Worm (Caenorhabditis elegans) whole organism, mixed stage, embryonic: ENCODE data around the gene F53B7.7.
A peak's percentile ranks its signal among the peaks of the same experiment; 100 is the strongest.

Experiments used
- M03D4.4 ChIP-seq: sonication (generic microtip); optimal IDR thresholded peaks from 2 replicates; lab custom pipeline; 2017; ENCODE audit warnings: mild to moderate bottlenecking, missing genetic modification characterization, missing compliant biosample characterization
- blmp-1 ChIP-seq: fragments of 150-350 bp; optimal IDR thresholded peaks from 2 replicates; lab custom pipeline; 2014; ENCODE audit warnings: missing biosample characterization, missing genetic modification characterization
- ceh-39 ChIP-seq: fragments of 150-350 bp; optimal IDR thresholded peaks from 2 replicates; lab custom pipeline; 2014; ENCODE audit warnings: missing biosample characterization, missing genetic modification characterization
- ceh-43 ChIP-seq: fragments of 200-800 bp; sonication (Bioruptor generic); optimal IDR thresholded peaks from 2 replicates; lab custom pipeline; 2018; ENCODE audit warnings: mild to moderate bottlenecking, missing genetic modification characterization, moderate library complexity, missing compliant biosample characterization
- ceh-83 ChIP-seq: fragments of 200-800 bp; sonication (Bioruptor generic); optimal IDR thresholded peaks from 2 replicates; lab custom pipeline; 2018; ENCODE audit warnings: mild to moderate bottlenecking, missing genetic modification characterization, missing compliant biosample characterization
- cnd-1 ChIP-seq: fragments of 200-800 bp; sonication (Bioruptor generic); optimal IDR thresholded peaks from 2 replicates; lab custom pipeline; 2018; ENCODE audit warnings: mild to moderate bottlenecking, missing genetic modification characterization, missing compliant biosample characterization
- drap-1 ChIP-seq: fragments of 200-800 bp; sonication (Bioruptor generic); optimal IDR thresholded peaks from 3 replicates; lab custom pipeline; 2018; ENCODE audit warnings: mild to moderate bottlenecking, missing genetic modification characterization, missing compliant biosample characterization
- elt-1 ChIP-seq: sonication (generic microtip); optimal IDR thresholded peaks from 2 replicates; lab custom pipeline; 2017; ENCODE audit warnings: missing genetic modification characterization, mild to moderate bottlenecking, missing compliant biosample characterization, antibody characterized with exemption, moderate library complexity, borderline replicate concordance; ENCODE audit not compliant: insufficient read depth
- elt-3 ChIP-seq: fragments of 150-350 bp; optimal IDR thresholded peaks from 2 replicates; lab custom pipeline; 2014; ENCODE audit warnings: missing biosample characterization, missing genetic modification characterization
- ham-2 ChIP-seq: fragments of 200-800 bp; sonication (Bioruptor generic); optimal IDR thresholded peaks from 2 replicates; lab custom pipeline; 2018; ENCODE audit warnings: mild to moderate bottlenecking, missing genetic modification characterization, missing compliant biosample characterization
- hlh-1 ChIP-seq: fragments of 150-350 bp; optimal IDR thresholded peaks from 2 replicates; lab custom pipeline; 2014; ENCODE audit warnings: missing biosample characterization, missing genetic modification reagents, missing genetic modification characterization
- lin-13 ChIP-seq: fragments of 150-350 bp; optimal IDR thresholded peaks from 2 replicates; lab custom pipeline; 2014; ENCODE audit warnings: missing biosample characterization, missing genetic modification characterization
- lsy-2 ChIP-seq: fragments of 150-350 bp; optimal IDR thresholded peaks from 2 replicates; lab custom pipeline; 2014; ENCODE audit warnings: missing biosample characterization, missing genetic modification characterization
- mab-5 ChIP-seq: fragments of 150-350 bp; optimal IDR thresholded peaks from 2 replicates; lab custom pipeline; 2014; ENCODE audit warnings: missing biosample characterization, missing genetic modification characterization
- mep-1 ChIP-seq: fragments of 150-350 bp; optimal IDR thresholded peaks from 2 replicates; lab custom pipeline; 2017; ENCODE audit warnings: missing biosample characterization, missing genetic modification reagents, missing genetic modification characterization, inconsistent platforms
- mls-2 ChIP-seq: sonication (generic microtip); optimal IDR thresholded peaks from 2 replicates; lab custom pipeline; 2016; ENCODE audit warnings: mild to moderate bottlenecking, missing genetic modification characterization, moderate library complexity, missing compliant biosample characterization
- nhr-12 ChIP-seq: fragments of 150-350 bp; optimal IDR thresholded peaks from 2 replicates; lab custom pipeline; 2014; ENCODE audit warnings: missing biosample characterization, missing genetic modification characterization
- nhr-2 ChIP-seq: fragments of 150-350 bp; optimal IDR thresholded peaks from 2 replicates; lab custom pipeline; 2014; ENCODE audit warnings: missing biosample characterization, missing genetic modification characterization
- nhr-237 ChIP-seq: fragments of 150-350 bp; optimal IDR thresholded peaks from 2 replicates; lab custom pipeline; 2014; ENCODE audit warnings: missing biosample characterization, missing genetic modification characterization
- nhr-28 ChIP-seq: fragments of 150-350 bp; optimal IDR thresholded peaks from 2 replicates; lab custom pipeline; 2014; ENCODE audit warnings: missing biosample characterization, missing genetic modification characterization
- nhr-76 ChIP-seq: sonication (generic microtip); optimal IDR thresholded peaks from 2 replicates; lab custom pipeline; 2017; ENCODE audit warnings: missing biosample characterization, missing genetic modification characterization
- pha-4 ChIP-seq: fragments of 150-350 bp; optimal IDR thresholded peaks from 2 replicates; lab custom pipeline; 2018; ENCODE audit warnings: missing biosample characterization, missing genetic modification reagents, missing genetic modification characterization
- snpc-4 ChIP-seq: fragments of 150-350 bp; optimal IDR thresholded peaks from 2 replicates; lab custom pipeline; 2014; ENCODE audit warnings: missing biosample characterization, missing genetic modification characterization
- sptf-1 ChIP-seq: sonication (generic microtip); optimal IDR thresholded peaks from 2 replicates; lab custom pipeline; 2017; ENCODE audit warnings: mild to moderate bottlenecking, missing genetic modification characterization, moderate library complexity, missing compliant biosample characterization
- tbx-8 ChIP-seq: fragments of 200-800 bp; sonication (Bioruptor generic); optimal IDR thresholded peaks from 2 replicates; lab custom pipeline; 2018; ENCODE audit warnings: mild to moderate bottlenecking, missing genetic modification characterization, moderate library complexity, missing compliant biosample characterization
- unc-120 ChIP-seq: sonication (generic microtip); optimal IDR thresholded peaks from 2 replicates; lab custom pipeline; 2017; ENCODE audit warnings: missing genetic modification characterization, missing compliant biosample characterization; ENCODE audit not compliant: poor library complexity, severe bottlenecking
- unc-39 ChIP-seq: fragments of 150-350 bp; optimal IDR thresholded peaks from 2 replicates; lab custom pipeline; 2014; ENCODE audit warnings: missing biosample characterization, missing genetic modification characterization
- unc-62 ChIP-seq: fragments of 150-350 bp; optimal IDR thresholded peaks from 2 replicates; lab custom pipeline; 2014; ENCODE audit warnings: missing biosample characterization, missing genetic modification reagents, missing genetic modification characterization
- zip-8 ChIP-seq: fragments of 150-350 bp; optimal IDR thresholded peaks from 2 replicates; lab custom pipeline; 2014; ENCODE audit warnings: missing biosample characterization, missing genetic modification characterization
- ztf-11 ChIP-seq: fragments of 150-350 bp; optimal IDR thresholded peaks from 2 replicates; lab custom pipeline; 2014; ENCODE audit warnings: missing biosample characterization, missing genetic modification characterization

Gene F53B7.7

ce11 chrV:10965501-10965900 lies 33.4 kb upstream of the F53B7.7 start, which contains the start of the genes ctf-4 and eef-1G:
Gene ctf-4 (minus strand): TSS chrV:10965539.
Gene eef-1G (plus strand): TSS chrV:10965719.
- TF ChIP-seq nhr-12 (tag; lab: Kevin White, UChicago) (no peak), lsy-2 (no peak), pha-4 (tag; lab: Kevin White, UChicago) (peak; percentile 97), tbx-8 (GFP tag; lab: Kevin White, UChicago) (no peak), ham-2 (GFP tag; lab: Kevin White, UChicago) (peak; percentile 20), lin-13 (tag; lab: Kevin White, UChicago) (peak; percentile 96), hlh-1 (tag; lab: Kevin White, UChicago) (peak; percentile 81), drap-1 (GFP tag; lab: Kevin White, UChicago) (peak; percentile 39), elt-3 (tag; lab: Kevin White, UChicago) (peak; percentile 62), cnd-1 (peak; percentile 47), ceh-83 (GFP tag; lab: Kevin White, UChicago) (no peak), unc-120 (tag; lab: Kevin White, UChicago) (peak; percentile 23), nhr-237 (peak; percentile 94), mep-1 (peak; percentile 98), M03D4.4 (tag; lab: Kevin White, UChicago) (peak; percentile 53)

ce11 chrV:10966874-10967273 lies 32.0 kb upstream of the F53B7.7 start:
- TF ChIP-seq unc-39 (tag; lab: Kevin White, UChicago): no peak
- TF ChIP-seq mls-2: no peak
- no peak for TF ChIP-seq unc-120 (tag; lab: Kevin White, UChicago)
- TF ChIP-seq ztf-11 (tag; lab: Kevin White, UChicago): no peak
- no peak for TF ChIP-seq cnd-1
- no peak for TF ChIP-seq blmp-1 (tag; lab: Kevin White, UChicago)
- no peak for TF ChIP-seq mab-5 (tag; lab: Kevin White, UChicago)
- no peak for TF ChIP-seq ham-2 (GFP tag; lab: Kevin White, UChicago)
- no peak for TF ChIP-seq elt-1 (tag; lab: Kevin White, UChicago)
- TF ChIP-seq, all 35 proteins: peak for 0

DNA sequence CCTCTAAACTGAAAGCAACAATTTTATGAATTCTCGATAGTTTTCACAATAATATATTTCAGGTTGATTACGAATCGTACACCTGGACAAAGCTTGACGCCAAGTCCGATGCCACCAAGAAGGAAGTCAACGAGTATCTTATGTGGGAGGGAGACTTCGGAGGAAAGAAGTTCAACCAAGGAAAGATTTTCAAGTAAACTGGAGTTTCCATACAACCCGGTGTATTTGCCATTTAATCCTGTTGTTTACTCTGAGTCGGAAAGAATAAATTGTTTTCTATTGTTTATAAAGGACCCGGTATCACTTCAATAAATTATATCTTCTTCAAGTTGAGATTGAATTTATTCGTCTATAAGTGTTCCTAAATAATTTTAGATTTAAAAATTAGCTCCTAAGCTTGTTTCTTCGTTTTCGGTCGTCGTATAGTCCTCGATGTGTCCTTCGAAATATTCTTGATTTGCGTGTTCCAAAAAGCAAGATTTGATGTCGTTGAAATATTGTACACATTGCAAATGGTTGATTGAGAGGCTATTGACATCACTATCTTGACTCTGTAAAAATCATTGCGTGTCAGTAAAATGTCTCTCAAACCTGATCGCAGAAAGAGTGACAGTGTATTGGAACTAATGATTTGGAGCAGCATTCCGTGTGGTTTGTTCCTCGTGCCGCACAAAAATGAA lies 31.2 kb upstream of the F53B7.7 start:
- TF ChIP-seq hlh-1 (tag; lab: Kevin White, UChicago) (no peak), tbx-8 (GFP tag; lab: Kevin White, UChicago) (no peak), snpc-4 (tag; lab: Kevin White, UChicago) (no peak), nhr-28 (no peak), drap-1 (GFP tag; lab: Kevin White, UChicago) (no peak), M03D4.4 (tag; lab: Kevin White, UChicago) (no peak), mep-1 (no peak)
- TF ChIP-seq, all 35 proteins: peak for 0

DNA sequence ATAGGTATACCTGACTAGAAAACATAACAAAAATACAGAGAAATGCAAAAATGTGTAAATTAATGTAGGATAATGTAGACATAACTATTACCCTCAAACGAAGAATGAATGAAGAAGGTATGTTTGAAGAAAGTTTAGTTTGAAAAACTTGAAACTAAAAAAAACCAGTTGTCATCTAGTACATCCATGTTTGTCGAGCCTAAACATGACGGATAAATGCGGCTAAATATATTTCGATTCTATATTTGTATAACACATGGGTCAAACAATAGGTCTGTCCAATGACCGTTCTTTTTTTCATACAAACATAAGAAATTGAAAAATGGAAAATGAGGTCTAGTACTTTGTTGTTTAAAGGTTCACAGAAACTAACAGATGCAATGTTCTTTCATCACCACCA lies 28.8 kb upstream of the F53B7.7 start, which contains the start of gene F17C11.22:
Gene F17C11.22, minus strand, starts transcription at position 101 of the 400 bp plus-strand sequence.
- TF ChIP-seq blmp-1 (tag; lab: Kevin White, UChicago) (no peak), mep-1 (no peak), lsy-2 (no peak), ceh-83 (GFP tag; lab: Kevin White, UChicago) (no peak), ceh-43 (no peak), zip-8 (tag; lab: Kevin White, UChicago) (no peak), nhr-237 (no peak), ztf-11 (tag; lab: Kevin White, UChicago) (no peak), elt-1 (tag; lab: Kevin White, UChicago) (no peak), hlh-1 (tag; lab: Kevin White, UChicago) (no peak), nhr-2 (tag; lab: Kevin White, UChicago) (no peak), lin-13 (tag; lab: Kevin White, UChicago) (no peak), ham-2 (GFP tag; lab: Kevin White, UChicago) (no peak)

ce11 chrV:10970930-10971329 lies 28.0 kb upstream of the F53B7.7 start:
- no peak for TF ChIP-seq cnd-1
- no peak for TF ChIP-seq lin-13 (tag; lab: Kevin White, UChicago)
- no peak for TF ChIP-seq sptf-1 (tag; lab: Kevin White, UChicago)
- no peak for TF ChIP-seq ceh-39 (tag; lab: Kevin White, UChicago)
- TF ChIP-seq nhr-76: no peak
- no peak for TF ChIP-seq elt-3 (tag; lab: Kevin White, UChicago)
- no peak for TF ChIP-seq unc-62 (GFP tag; lab: Kevin White, UChicago)
- TF ChIP-seq unc-39 (tag; lab: Kevin White, UChicago): no peak
- no peak for TF ChIP-seq blmp-1 (tag; lab: Kevin White, UChicago)
- TF ChIP-seq, all 35 proteins: peak for 0
